Worm (Caenorhabditis elegans) whole organism, L4/young adult: ENCODE measurements around the gene str-243.

Experiments used
- W03F9.2 ChIP-seq: fragments of 150-350 bp; optimal IDR thresholded peaks from 2 replicates; lab custom pipeline; 2014; ENCODE audit warnings: missing biosample characterization, missing genetic modification characterization
- dao-5 ChIP-seq: sonication (generic microtip); optimal IDR thresholded peaks from 2 replicates; lab custom pipeline; 2016; ENCODE audit warnings: missing genotype, missing genetic modification characterization, moderate library complexity, missing compliant biosample characterization
- him-1 ChIP-seq: sonication (generic microtip); optimal IDR thresholded peaks from 2 replicates; lab custom pipeline; 2016; ENCODE audit warnings: missing genotype, missing genetic modification reagents, missing genetic modification characterization, missing compliant biosample characterization

The str-243 gene

DNA sequence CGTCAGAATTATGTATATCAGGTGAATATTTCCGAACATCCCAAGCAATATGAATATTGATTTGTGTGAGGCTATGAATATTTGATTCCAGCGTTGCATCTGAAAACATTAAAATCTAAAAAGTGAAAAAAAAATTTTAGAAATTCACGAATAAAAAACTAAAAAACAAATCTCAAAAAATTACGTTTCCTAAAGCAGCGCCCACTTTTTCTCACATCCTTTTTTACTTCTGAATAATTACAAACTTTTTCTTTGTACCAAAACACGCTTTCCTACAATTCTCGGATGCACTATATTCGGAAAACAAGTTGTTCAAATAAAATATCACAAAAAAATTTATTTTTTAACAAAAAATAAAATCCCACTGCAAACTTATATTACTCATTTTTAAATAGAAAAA, 30.4 kb downstream of the str-243 start, which contains the start of gene srsx-8:
Gene srsx-8, minus strand, starts transcription at position 101 of the 400 bp plus-strand sequence.
- no peak for TF ChIP-seq W03F9.2 (tag; lab: Kevin White, UChicago)
- no peak for TF ChIP-seq dao-5 (tag; lab: Kevin White, UChicago)
- no peak for TF ChIP-seq him-1 (tag; lab: Kevin White, UChicago)

DNA sequence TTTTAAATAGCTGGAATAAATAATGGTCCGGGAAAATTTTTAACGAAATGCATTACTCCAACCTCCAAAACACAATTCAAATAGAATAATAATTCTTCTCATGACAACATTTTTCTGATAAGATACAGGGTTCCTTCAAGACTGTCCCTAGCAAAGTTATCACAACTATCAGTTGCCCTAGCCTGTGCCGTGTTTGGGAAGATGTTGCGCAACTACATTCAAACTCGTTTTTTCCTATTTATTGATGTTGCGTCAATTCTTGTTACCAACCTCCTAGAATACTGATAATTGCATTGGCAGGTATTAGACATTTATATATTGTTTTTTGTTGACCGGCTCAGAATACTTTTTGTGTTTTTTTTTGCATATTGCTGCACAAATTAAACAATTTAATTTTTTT, 32.5 kb downstream of the str-243 start:
- no peak for TF ChIP-seq dao-5 (tag; lab: Kevin White, UChicago)
- TF ChIP-seq W03F9.2 (tag; lab: Kevin White, UChicago), result no peak

DNA sequence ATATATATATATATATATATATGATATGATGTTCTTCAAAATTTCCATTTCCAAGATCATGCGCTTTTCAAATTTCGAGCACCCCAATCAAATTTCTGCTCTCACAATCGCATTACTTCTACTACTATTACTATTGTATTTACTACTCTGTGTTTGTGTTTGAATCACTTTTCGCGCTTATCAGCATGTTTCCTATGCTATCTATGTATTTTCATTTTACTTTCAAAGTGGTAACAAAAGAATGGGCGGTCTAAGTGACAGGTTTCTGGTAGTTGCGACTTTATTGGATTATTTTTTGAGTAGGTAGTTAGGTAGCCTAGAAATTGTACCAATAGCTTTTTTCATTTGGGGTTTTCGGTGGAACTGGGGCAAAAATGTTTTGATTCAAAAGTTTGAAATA, 35.5 kb downstream of the str-243 start:
- TF ChIP-seq W03F9.2 (tag; lab: Kevin White, UChicago) (no peak), dao-5 (tag; lab: Kevin White, UChicago) (no peak), him-1 (tag; lab: Kevin White, UChicago) (no peak)

DNA sequence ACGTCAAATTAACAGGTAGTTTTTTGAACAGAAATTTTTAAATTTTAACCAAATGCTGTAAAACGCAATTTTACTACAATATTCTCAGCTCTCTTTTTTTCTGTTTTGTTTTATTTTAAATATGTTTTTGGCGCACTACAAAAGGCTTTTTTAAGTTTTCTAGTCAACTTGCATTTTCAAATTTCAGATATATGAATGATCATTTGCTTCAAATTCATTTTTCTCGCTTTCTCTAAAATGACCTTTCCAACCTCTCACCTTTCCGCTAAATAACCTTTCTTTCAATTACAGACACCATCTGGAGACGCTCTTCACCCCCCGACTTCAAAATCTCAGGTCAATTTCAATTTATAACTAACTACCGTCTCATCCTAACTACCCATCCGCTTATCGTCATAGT, 44.2 kb downstream of the str-243 start, which contains the start of gene cdc-25.2:
Gene cdc-25.2, plus strand, starts transcription at position 301 of the 400 bp plus-strand sequence.
- TF ChIP-seq dao-5 (tag; lab: Kevin White, UChicago), result no peak

DNA sequence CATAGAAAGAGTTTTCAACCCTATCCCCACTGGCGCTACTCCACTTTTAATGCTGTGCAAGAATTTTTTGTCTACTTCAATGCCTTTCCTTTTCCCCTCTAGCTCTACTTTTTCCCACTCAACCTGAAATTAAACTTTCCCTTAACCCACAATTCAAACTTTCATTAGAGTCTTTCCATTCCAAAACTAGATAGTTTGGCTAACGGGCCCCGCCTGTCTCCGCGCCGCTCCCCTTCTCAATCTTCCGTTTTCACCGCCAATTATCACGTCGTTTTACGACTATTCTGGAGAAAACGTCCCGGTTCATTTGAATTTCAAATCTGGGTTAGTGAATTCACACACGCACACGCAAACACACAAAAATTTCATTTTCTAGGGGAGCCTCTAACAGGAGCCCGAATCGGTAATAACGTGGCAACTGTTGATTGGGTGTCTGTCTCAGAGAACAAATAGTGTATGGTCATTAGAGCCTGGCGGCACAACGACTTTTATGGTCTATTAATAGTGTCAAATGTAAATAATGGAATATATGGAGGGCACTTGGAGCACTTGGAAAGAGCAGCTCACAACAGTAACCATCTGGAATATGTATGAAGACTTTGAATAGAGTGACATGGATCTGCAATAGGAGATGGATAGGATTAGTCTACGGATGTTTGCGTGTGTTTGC, 47.3 kb downstream of the str-243 start:
- TF ChIP-seq W03F9.2 (tag; lab: Kevin White, UChicago), result no peak
- TF ChIP-seq him-1 (tag; lab: Kevin White, UChicago), result no peak
- no peak for TF ChIP-seq dao-5 (tag; lab: Kevin White, UChicago)

DNA sequence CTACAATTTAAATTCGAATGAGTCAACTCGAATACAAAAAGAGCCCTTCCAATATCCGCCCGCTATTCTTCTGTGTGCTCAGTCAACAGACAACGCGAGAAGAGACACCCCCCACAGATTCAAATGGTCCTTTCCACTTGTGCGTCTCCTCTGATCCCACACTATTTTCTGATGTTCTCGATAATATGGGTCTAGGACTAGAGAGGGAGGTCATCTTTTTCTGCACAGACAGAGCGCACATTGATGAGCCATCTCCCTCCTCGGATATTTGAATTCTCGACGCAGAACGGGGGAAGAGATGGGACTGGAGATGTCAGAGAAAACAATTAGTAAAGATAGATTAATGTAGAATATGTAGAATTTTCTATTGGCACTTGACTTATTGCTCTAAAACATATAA, 48.1 kb downstream of the str-243 start:
- no peak for TF ChIP-seq him-1 (tag; lab: Kevin White, UChicago)
- no peak for TF ChIP-seq dao-5 (tag; lab: Kevin White, UChicago)
- TF ChIP-seq W03F9.2 (tag; lab: Kevin White, UChicago), result no peak

DNA sequence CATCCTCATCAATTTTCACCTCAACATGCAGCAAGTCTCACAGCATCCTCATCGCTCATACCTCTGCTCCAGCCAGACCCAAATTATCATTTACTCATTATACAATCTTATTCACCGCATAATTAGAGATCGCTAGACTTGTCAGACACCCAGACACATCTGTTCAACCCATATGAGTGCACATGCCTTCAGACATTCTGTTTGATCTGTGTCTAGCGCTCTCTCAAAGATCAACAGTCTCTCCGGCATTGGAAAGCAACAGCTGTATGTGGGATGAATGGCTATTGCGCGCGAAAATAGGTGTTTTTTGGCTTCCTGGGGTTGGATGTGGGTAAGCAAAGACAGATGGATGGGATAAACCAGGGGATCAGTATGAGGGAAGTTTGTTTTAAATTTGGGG, 50.0 kb downstream of the str-243 start:
- no peak for TF ChIP-seq him-1 (tag; lab: Kevin White, UChicago)
- no peak for TF ChIP-seq dao-5 (tag; lab: Kevin White, UChicago)
- no peak for TF ChIP-seq W03F9.2 (tag; lab: Kevin White, UChicago)
